Worm (Caenorhabditis elegans) whole organism, midembryonic: ENCODE data around the gene efhc-1.

Experiments used
- T22C8.4 ChIP-seq: fragments of 200-800 bp; sonication (Bioruptor generic); IDR thresholded peaks from 2 replicates; pipeline ENCODE4 v1.3.6; 2022; ENCODE audit warnings: missing genetic modification characterization, missing compliant biosample characterization
- cog-1 ChIP-seq: sonication (generic microtip); optimal IDR thresholded peaks from 2 replicates; lab custom pipeline; 2016; ENCODE audit warnings: missing genetic modification characterization, missing compliant biosample characterization
- med-1 ChIP-seq: sonication (generic microtip); optimal IDR thresholded peaks from 2 replicates; lab custom pipeline; 2017; ENCODE audit warnings: missing genetic modification characterization, mild to moderate bottlenecking, missing compliant biosample characterization, antibody characterized with exemption, missing genetic modification reagents; ENCODE audit not compliant: insufficient read depth
- ref-1 ChIP-seq: fragments of 200-800 bp; sonication (Bioruptor generic); conservative IDR thresholded peaks from 2 replicates; pipeline ENCODE4 v1.3.6; 2022; ENCODE audit warnings: missing genetic modification reagents, missing genetic modification characterization, missing compliant biosample characterization
- tab-1 ChIP-seq: fragments of 200-800 bp; sonication (Bioruptor generic); IDR thresholded peaks from 2 replicates; pipeline ENCODE4 v1.3.6; 2022; ENCODE audit warnings: missing genetic modification characterization, missing compliant biosample characterization
- ztf-23 ChIP-seq: fragments of 200-800 bp; sonication (Bioruptor generic); IDR thresholded peaks from 2 replicates; pipeline ENCODE4 v1.3.6; 2022; ENCODE audit warnings: missing genetic modification reagents, missing genetic modification characterization, missing compliant biosample characterization

DNA sequence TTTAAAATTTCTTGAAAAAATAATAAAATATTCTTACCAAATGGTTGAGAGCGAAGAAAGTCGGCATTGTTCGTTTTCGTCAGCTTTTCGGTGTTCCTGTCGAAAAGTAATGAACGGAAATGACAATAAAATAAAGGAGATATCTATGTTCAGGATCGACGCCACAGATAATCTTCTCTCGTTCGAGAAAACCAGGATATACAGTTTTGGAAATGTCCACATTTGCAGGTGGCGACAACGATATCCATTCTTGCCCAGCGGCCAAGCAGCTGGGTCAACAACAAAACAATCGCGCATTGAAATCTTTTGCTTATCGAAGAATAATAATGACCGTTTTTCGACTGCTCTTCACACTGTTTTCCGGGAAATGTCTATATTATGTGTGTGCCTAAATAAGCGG lies 2.5 kb upstream of the efhc-1 start, which contains the start of gene R07E3.7:
- TF ChIP-seq med-1 (GFP tag; lab: Kevin White, UChicago) (no peak), cog-1 (no peak), tab-1 (GFP tag; lab: Robert Waterston, UW) (no peak), ztf-23 (GFP tag; lab: Robert Waterston, UW) (no peak), T22C8.4 (GFP tag; lab: Robert Waterston, UW) (no peak), ref-1 (GFP tag; lab: Robert Waterston, UW) (no peak)
